Fruit fly (Drosophila melanogaster) whole organism, embryonic: Measurements from ENCODE around the gene CG2901.

Experiments
- Abd-B ChIP-seq: fragments of 200-800 bp; sonication (Bioruptor generic); optimal IDR thresholded peaks from 2 replicates; lab custom pipeline; 2018; ENCODE audit warnings: missing biosample characterization, mild to moderate bottlenecking, missing genetic modification characterization, moderate library complexity
- Antp ChIP-seq: fragments of 200-800 bp; sonication (Bioruptor generic); optimal IDR thresholded peaks from 3 replicates; lab custom pipeline; 2016; ENCODE audit warnings: missing biosample characterization, missing genetic modification characterization
- CG10543 ChIP-seq: fragments of 200-800 bp; sonication (Bioruptor generic); optimal IDR thresholded peaks from 3 replicates; lab custom pipeline; 2017; ENCODE audit warnings: missing biosample characterization, mild to moderate bottlenecking, missing genetic modification characterization, moderate library complexity
- CG13624 ChIP-seq: fragments of 200-800 bp; sonication (Bioruptor generic); optimal IDR thresholded peaks from 2 replicates; lab custom pipeline; 2016; ENCODE audit warnings: missing biosample characterization, missing genetic modification characterization
- CG13894 ChIP-seq: fragments of 200-800 bp; sonication (Bioruptor generic); optimal IDR thresholded peaks from 3 replicates; lab custom pipeline; 2018; ENCODE audit warnings: missing biosample characterization, mild to moderate bottlenecking, missing genetic modification characterization, moderate library complexity
- CG2199 ChIP-seq: fragments of 200-800 bp; sonication (Bioruptor generic); IDR thresholded peaks from 3 replicates; pipeline ENCODE4 v1.3.6; 2022; ENCODE audit warnings: missing biosample characterization, missing genetic modification characterization
- CG3163 ChIP-seq: fragments of 200-800 bp; sonication (Bioruptor generic); optimal IDR thresholded peaks from 3 replicates; lab custom pipeline; 2016; ENCODE audit warnings: missing biosample characterization, missing genetic modification characterization
- CG3995 ChIP-seq: fragments of 200-800 bp; sonication (Bioruptor generic); optimal IDR thresholded peaks from 3 replicates; lab custom pipeline; 2016; ENCODE audit warnings: missing biosample characterization, missing genetic modification characterization
- CG42726 ChIP-seq: fragments of 200-800 bp; sonication (Bioruptor generic); IDR thresholded peaks from 2 replicates; pipeline ENCODE4 v1.3.6; 2022; ENCODE audit warnings: missing biosample characterization, missing genetic modification characterization; ENCODE audit not compliant: partially characterized antibody
- CG6175 ChIP-seq: fragments of 200-800 bp; sonication (Bioruptor generic); IDR thresholded peaks from 3 replicates; pipeline ENCODE4 v1.3.6; 2022; ENCODE audit warnings: missing biosample characterization, missing genetic modification characterization
- CG6854 ChIP-seq: fragments of 200-800 bp; sonication (Bioruptor generic); optimal IDR thresholded peaks from 3 replicates; lab custom pipeline; 2017; ENCODE audit warnings: missing biosample characterization, mild to moderate bottlenecking, missing genetic modification characterization
- CG8290 ChIP-seq, 3 experiments: fragments of 200-800 bp; sonication (Bioruptor generic); optimal IDR thresholded peaks; 2 replicates each; lab custom pipeline; 2016 to 2019; ENCODE audit warnings: missing biosample characterization in 3 of 3, missing genetic modification characterization in 3 of 3, mild to moderate bottlenecking in 2 of 3, moderate library complexity in 1 of 3
- CG8478 ChIP-seq: fragments of >200 bp; optimal IDR thresholded peaks from 2 replicates; lab custom pipeline; 2018
- CoRest ChIP-seq: fragments of 200-800 bp; sonication (Bioruptor generic); optimal IDR thresholded peaks from 3 replicates; lab custom pipeline; 2018; ENCODE audit warnings: missing biosample characterization, mild to moderate bottlenecking, missing genetic modification characterization, moderate library complexity
- D ChIP-seq, 2 experiments: fragments of 200-800 bp in 1 of 2; fragments of >200 bp in 1 of 2; sonication (Bioruptor generic) in 1 of 2; optimal IDR thresholded peaks; 2 replicates in 1 of 2; 3 replicates in 1 of 2; lab custom pipeline; 2017; ENCODE audit warnings: mild to moderate bottlenecking in 1 of 2, missing biosample characterization in 1 of 2, missing genetic modification characterization in 1 of 2, missing genetic modification reagents in 1 of 2
- Deaf1 ChIP-seq: fragments of 200-800 bp; optimal IDR thresholded peaks from 3 replicates; lab custom pipeline; 2019; ENCODE audit warnings: missing biosample characterization, mild to moderate bottlenecking, missing genetic modification characterization, moderate library complexity
- ERR ChIP-seq: fragments of 200-800 bp; sonication (Bioruptor generic); optimal IDR thresholded peaks from 2 replicates; lab custom pipeline; 2016; ENCODE audit warnings: missing biosample characterization, missing genetic modification characterization
- GATAe ChIP-seq: fragments of 200-800 bp; sonication (Bioruptor generic); conservative IDR thresholded peaks from 2 replicates; pipeline ENCODE4 v1.3.6; 2022; ENCODE audit warnings: missing biosample characterization, missing genetic modification characterization
- Hey ChIP-seq: fragments of 200-800 bp; sonication (Bioruptor generic); optimal IDR thresholded peaks from 3 replicates; lab custom pipeline; 2018; ENCODE audit warnings: missing biosample characterization, mild to moderate bottlenecking, missing genetic modification characterization
- HmgD ChIP-seq: fragments of 200-800 bp; sonication (Bioruptor generic); optimal IDR thresholded peaks from 3 replicates; lab custom pipeline; 2016; ENCODE audit warnings: missing biosample characterization, missing genetic modification characterization
- Hmr ChIP-seq: fragments of 200-800 bp; sonication (Bioruptor generic); optimal IDR thresholded peaks from 3 replicates; lab custom pipeline; 2017; ENCODE audit warnings: mild to moderate bottlenecking, missing biosample characterization, missing genetic modification reagents, missing genetic modification characterization
- MBD-R2 ChIP-seq: fragments of 200-800 bp; sonication (Bioruptor generic); IDR thresholded peaks from 2 replicates; pipeline ENCODE4 v1.3.6; 2022; ENCODE audit warnings: missing biosample characterization, missing genetic modification characterization
- Med ChIP-seq: fragments of 200-800 bp; sonication (Bioruptor generic); peaks from one replicate; lab custom pipeline; 2016; ENCODE audit warnings: missing biosample characterization, missing genetic modification characterization, mild to moderate bottlenecking, inconsistent platforms, moderate library complexity
- NfI ChIP-seq: fragments of 200-800 bp; sonication (Bioruptor generic); optimal IDR thresholded peaks from 3 replicates; lab custom pipeline; 2018; ENCODE audit warnings: missing biosample characterization, mild to moderate bottlenecking, missing genetic modification characterization, moderate library complexity
- Opbp ChIP-seq: fragments of 200-800 bp; sonication (Bioruptor generic); IDR thresholded peaks from 3 replicates; pipeline ENCODE4 v1.3.6; 2022; ENCODE audit warnings: missing biosample characterization, missing genetic modification characterization; ENCODE audit not compliant: partially characterized antibody
- Ptx1 ChIP-seq: fragments of 200-800 bp; sonication (Bioruptor generic); IDR thresholded peaks from 2 replicates; pipeline ENCODE4 v1.3.6; 2022; ENCODE audit warnings: missing biosample characterization, missing genetic modification characterization
- Tbp ChIP-seq: fragments of >200 bp; optimal IDR thresholded peaks from 2 replicates; lab custom pipeline; 2018; ENCODE audit warnings: missing biosample characterization, missing genetic modification characterization
- YL-1 ChIP-seq: fragments of 200-800 bp; sonication (Bioruptor generic); optimal IDR thresholded peaks from 3 replicates; lab custom pipeline; 2017; ENCODE audit warnings: missing biosample characterization, mild to moderate bottlenecking, missing genetic modification characterization
- bsh ChIP-seq, 2 experiments: fragments of 200-800 bp; sonication (Bioruptor generic); optimal IDR thresholded peaks; 2 replicates each; lab custom pipeline; 2017 to 2018; ENCODE audit warnings: mild to moderate bottlenecking in 2 of 2, missing biosample characterization in 2 of 2, missing genetic modification characterization in 2 of 2, moderate library complexity in 1 of 2
- dm ChIP-seq: fragments of 200-800 bp; sonication (Bioruptor generic); optimal IDR thresholded peaks from 3 replicates; lab custom pipeline; 2016; ENCODE audit warnings: missing biosample characterization, missing genetic modification characterization
- dmrt11E ChIP-seq: fragments of 200-800 bp; sonication (Bioruptor generic); optimal IDR thresholded peaks from 3 replicates; lab custom pipeline; 2018; ENCODE audit warnings: missing biosample characterization, mild to moderate bottlenecking, missing genetic modification characterization, moderate library complexity
- dpn ChIP-seq, 2 experiments: fragments of 200-800 bp; sonication (Bioruptor generic); optimal IDR thresholded peaks; 3 replicates each; lab custom pipeline; 2016; ENCODE audit warnings: missing biosample characterization in 2 of 2, missing genetic modification characterization in 2 of 2
- gem ChIP-seq: fragments of 200-800 bp; sonication (Bioruptor generic); optimal IDR thresholded peaks from 2 replicates; lab custom pipeline; 2019; ENCODE audit warnings: missing biosample characterization, mild to moderate bottlenecking, missing genetic modification characterization, moderate library complexity
- grn ChIP-seq: fragments of 200-800 bp; sonication (Bioruptor generic); optimal IDR thresholded peaks from 3 replicates; lab custom pipeline; 2017; ENCODE audit warnings: missing biosample characterization, missing genetic modification characterization
- her ChIP-seq: fragments of 200-800 bp; sonication (Bioruptor generic); optimal IDR thresholded peaks from 2 replicates; lab custom pipeline; 2016; ENCODE audit warnings: missing biosample characterization, missing genetic modification characterization
- ind ChIP-seq: fragments of 200-800 bp; sonication (Bioruptor generic); optimal IDR thresholded peaks from 3 replicates; lab custom pipeline; 2016; ENCODE audit warnings: missing biosample characterization, missing genetic modification characterization
- kah ChIP-seq: fragments of 200-800 bp; sonication (Bioruptor generic); optimal IDR thresholded peaks from 2 replicates; lab custom pipeline; 2018; ENCODE audit warnings: missing biosample characterization, mild to moderate bottlenecking, missing genetic modification characterization
- kni ChIP-seq: fragments of 200-800 bp; sonication (Bioruptor generic); optimal IDR thresholded peaks from 3 replicates; lab custom pipeline; 2017; ENCODE audit warnings: mild to moderate bottlenecking, missing biosample characterization, missing genetic modification reagents, missing genetic modification characterization
- nmo ChIP-seq: fragments of 200-800 bp; sonication (Bioruptor generic); optimal IDR thresholded peaks from 2 replicates; lab custom pipeline; 2018; ENCODE audit warnings: missing biosample characterization, mild to moderate bottlenecking, missing genetic modification characterization, moderate library complexity
- nom ChIP-seq: fragments of 200-800 bp; sonication (Bioruptor generic); optimal IDR thresholded peaks from 2 replicates; lab custom pipeline; 2017; ENCODE audit warnings: missing biosample characterization, missing genetic modification characterization, mild to moderate bottlenecking, moderate library complexity, missing genetic modification reagents
- oc ChIP-seq: fragments of 200-800 bp; sonication (Bioruptor generic); optimal IDR thresholded peaks from 2 replicates; lab custom pipeline; 2018; ENCODE audit warnings: missing biosample characterization, mild to moderate bottlenecking, missing genetic modification characterization, moderate library complexity
- org-1 ChIP-seq: fragments of 200-800 bp; sonication (Bioruptor generic); optimal IDR thresholded peaks from 2 replicates; lab custom pipeline; 2017; ENCODE audit warnings: missing biosample characterization, missing genetic modification characterization
- pfk ChIP-seq: fragments of 200-800 bp; sonication (Bioruptor generic); optimal IDR thresholded peaks from 2 replicates; lab custom pipeline; 2018; ENCODE audit warnings: missing biosample characterization, mild to moderate bottlenecking, missing genetic modification characterization, moderate library complexity
- sens ChIP-seq: fragments of 200-800 bp; sonication (Bioruptor generic); peaks from one replicate; lab custom pipeline; 2016; ENCODE audit warnings: missing biosample characterization, missing genetic modification characterization
- seq ChIP-seq: fragments of 200-800 bp; sonication (Bioruptor generic); IDR thresholded peaks from 2 replicates; pipeline ENCODE4 v1.3.6; 2022; ENCODE audit warnings: missing biosample characterization, missing genetic modification characterization
- slbo ChIP-seq: fragments of 200-800 bp; sonication (Bioruptor generic); IDR thresholded peaks from 2 replicates; pipeline ENCODE4 v1.3.6; 2022; ENCODE audit warnings: missing biosample characterization, missing genetic modification characterization
- sna ChIP-seq: fragments of 200-800 bp; sonication (Bioruptor generic); IDR thresholded peaks from 2 replicates; pipeline ENCODE4 v1.3.6; 2022; ENCODE audit warnings: missing biosample characterization, missing genetic modification characterization; ENCODE audit not compliant: partially characterized antibody
- sug ChIP-seq: fragments of 200-800 bp; optimal IDR thresholded peaks from 2 replicates; lab custom pipeline; 2019; ENCODE audit warnings: missing biosample characterization, mild to moderate bottlenecking, missing genetic modification characterization, moderate library complexity
- zen ChIP-seq: fragments of 200-800 bp; sonication (Bioruptor generic); optimal IDR thresholded peaks from 3 replicates; lab custom pipeline; 2018; ENCODE audit warnings: missing biosample characterization, mild to moderate bottlenecking, missing genetic modification characterization, moderate library complexity

Gene CG2901

dm6 chrX:3861183-3861582 is 33.2 kb downstream of the CG2901 start (continued):
- TF ChIP-seq oc (no peak), dmrt11E (tag; lab: Kevin White, UChicago) (no peak), sens (GFP tag; lab: Kevin White, UChicago) (peak; percentile 42), CG6175 (GFP tag; lab: Robert Waterston, UW) (0 out of 3 replicates have a peak, but pooled peaks have one; percentile 19), CG6854 (GFP tag; lab: Kevin White, UChicago) (no peak), Opbp (0 out of 3 replicates have a peak, but pooled peaks have one; percentile 31), CG3163 (peak; percentile 5), her (GFP tag; lab: Kevin White, UChicago) (peak; percentile 6), bsh (GFP tag; optimal IDR thresholded peaks at IDR 0.05; lab: Kevin White, UChicago) (no peak), sug (no peak), sna (GFP tag; lab: Robert Waterston, UW) (no peak), seq (GFP tag; lab: Robert Waterston, UW) (0 out of 2 replicates have a peak, but pooled peaks have one; percentile 20), Abd-B (GFP tag; lab: Kevin White, UChicago) (peak; percentile 20), GATAe (GFP tag; lab: Robert Waterston, UW) (no peak), CG2199 (GFP tag; lab: Robert Waterston, UW) (peak; percentile 81; the same call in 1 of the 3 replicates), CG8290 (GFP tag; optimal IDR thresholded peaks at IDR 0.05; lab: Kevin White, UChicago) (peak; percentile 74), CG8290 (tag; optimal IDR thresholded peaks at IDR 0.05; lab: Kevin White, UChicago) (peak in 1 of 2 experiments; percentile 11), ERR (no peak), D (optimal IDR thresholded peaks at IDR 0.05; lab: Kevin White, UChicago) (no peak), D (GFP tag; optimal IDR thresholded peaks at IDR 0.05; lab: Kevin White, UChicago) (no peak), kah (no peak)
- TF ChIP-seq, all 482 proteins: peak for 36

DNA sequence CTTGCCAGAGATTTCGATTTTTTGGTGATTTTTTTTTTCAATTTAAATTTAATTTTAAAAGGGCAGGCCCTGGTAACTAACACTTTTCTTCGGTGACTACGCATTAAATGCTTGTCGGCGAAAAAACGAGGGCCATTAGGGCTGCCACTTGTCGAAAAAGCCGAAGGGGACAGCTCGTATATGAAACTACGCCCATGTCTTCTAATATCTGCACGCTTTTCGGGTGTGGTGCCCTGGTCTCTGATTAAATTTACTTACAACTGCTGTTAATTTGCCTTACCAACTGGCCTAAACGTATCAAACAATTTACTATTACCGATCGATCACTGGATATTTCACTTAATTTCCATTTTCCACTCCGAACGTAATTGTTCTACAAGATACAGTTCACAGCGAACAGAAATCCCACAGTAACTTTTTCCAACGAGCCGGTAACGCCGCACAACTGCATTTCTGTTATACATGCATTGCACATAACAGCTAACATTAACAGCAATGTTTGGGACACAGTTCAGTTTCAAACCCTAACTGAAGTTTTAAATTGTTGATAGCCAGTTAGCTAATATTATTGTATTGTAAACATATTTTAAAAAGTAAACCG is 34.4 kb downstream of the CG2901 start:
- TF ChIP-seq org-1 (GFP tag; lab: Kevin White, UChicago) (no peak), ind (GFP tag; lab: Kevin White, UChicago) (peak; percentile 47), kni (GFP tag; lab: Kevin White, UChicago) (peak; percentile 16), zen (tag; lab: Kevin White, UChicago) (peak; percentile 3), CoRest (peak; percentile 36), dm (GFP tag; lab: Kevin White, UChicago) (peak; percentile 48), pfk (no peak), Deaf1 (peak; percentile 82), nom (GFP tag; lab: Kevin White, UChicago) (no peak), slbo (GFP tag; lab: Robert Waterston, UW) (peak; percentile 62), CG13894 (tag; lab: Kevin White, UChicago) (peak; percentile 12), Antp (GFP tag; lab: Kevin White, UChicago) (peak; percentile 17), MBD-R2 (GFP tag; lab: Robert Waterston, UW) (peak; percentile 46; the same call in 1 of the 2 replicates), CG3995 (GFP tag; lab: Kevin White, UChicago) (peak; percentile 31), gem (tag; lab: Kevin White, UChicago) (peak; percentile 14), YL-1 (GFP tag; lab: Kevin White, UChicago) (peak; percentile 51), CG10543 (peak; percentile 35), Med (peak; percentile 86), HmgD (GFP tag; lab: Kevin White, UChicago) (peak; percentile 12), Hmr (GFP tag; lab: Kevin White, UChicago) (peak; percentile 39), CG8478 (lab: Kevin White, UChicago) (no peak), NfI (GFP tag; lab: Kevin White, UChicago) (peak; percentile 3), nmo (GFP tag; lab: Kevin White, UChicago) (peak; percentile 8), Tbp (GFP tag; lab: Kevin White, UChicago) (no peak), CG13624 (peak; percentile 73), Hey (no peak), dpn (GFP tag; optimal IDR thresholded peaks at IDR 0.05; lab: Kevin White, UChicago) (peak; percentile 20 to 37), grn (GFP tag; lab: Kevin White, UChicago) (no peak), CG42726 (GFP tag; lab: Robert Waterston, UW) (no peak), Ptx1 (GFP tag; lab: Robert Waterston, UW) (peak; percentile 25; the same call in 1 of the 2 replicates)
